Worm (Caenorhabditis elegans) whole organism, L2 larva: ENCODE results near the gene ZK418.2.
"Not testable (repeated sequence)": the region's sequence is repeated elsewhere in the genome, so short reads cannot be mapped to it uniquely, and the experiment has no call there.

Experiments used
- alr-1 ChIP-seq: fragments of 150-350 bp; optimal IDR thresholded peaks from 2 replicates; lab custom pipeline; 2014; ENCODE audit warnings: missing biosample characterization, missing genetic modification characterization
- unc-62 ChIP-seq: fragments of 150-350 bp; optimal IDR thresholded peaks from 2 replicates; lab custom pipeline; 2014; ENCODE audit warnings: missing biosample characterization, missing genetic modification reagents, missing genetic modification characterization
- ztf-4 ChIP-seq: fragments of 150-350 bp; optimal IDR thresholded peaks from 2 replicates; lab custom pipeline; 2014; ENCODE audit warnings: missing biosample characterization, missing genetic modification characterization

- not testable (repeated sequence) for TF ChIP-seq alr-1 (tag; lab: Kevin White, UChicago); unc-62 (GFP tag; lab: Kevin White, UChicago); ztf-4 (tag; lab: Kevin White, UChicago)
Measured at ce11 chrIII:7128601-7129000, 37.5 kb downstream of the ZK418.2 start, which contains the start of gene viro-2.
